Worm (Caenorhabditis elegans) whole organism, L4/young adult: Measurements from ENCODE around the gene Y55B1AR.4.

ENCODE experiments used
- W03F9.2 ChIP-seq: fragments of 150-350 bp; optimal IDR thresholded peaks from 2 replicates; lab custom pipeline; 2014; ENCODE audit warnings: missing biosample characterization, missing genetic modification characterization
- dao-5 ChIP-seq: sonication (generic microtip); optimal IDR thresholded peaks from 2 replicates; lab custom pipeline; 2016; ENCODE audit warnings: missing genotype, missing genetic modification characterization, moderate library complexity, missing compliant biosample characterization
- him-1 ChIP-seq: sonication (generic microtip); optimal IDR thresholded peaks from 2 replicates; lab custom pipeline; 2016; ENCODE audit warnings: missing genotype, missing genetic modification reagents, missing genetic modification characterization, missing compliant biosample characterization

DNA sequence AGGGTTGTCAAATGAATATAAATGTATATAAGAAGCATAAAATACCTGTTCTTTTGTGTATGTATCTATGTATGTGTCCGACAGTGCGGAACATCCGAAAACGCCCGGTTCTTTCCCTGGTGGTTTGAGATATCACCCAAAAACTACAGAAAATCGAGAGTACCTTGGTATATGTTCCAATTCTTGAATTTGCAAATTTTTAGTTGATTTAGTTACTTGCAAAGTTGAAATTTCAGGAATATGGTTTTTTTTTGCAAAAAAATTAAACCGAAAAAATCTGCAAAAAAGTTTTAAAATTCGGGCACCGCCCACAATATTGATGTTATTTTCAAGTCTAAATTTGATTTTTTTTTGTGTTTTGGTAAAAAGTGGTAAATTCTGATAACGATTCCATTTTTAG lies 12.2 kb upstream of the Y55B1AR.4 start, which contains the start of gene T19C3.2:
- TF ChIP-seq W03F9.2 = no peak
- no peak for TF ChIP-seq him-1 (tag; lab: Kevin White, UChicago)
- no peak for TF ChIP-seq dao-5 (tag; lab: Kevin White, UChicago)
